Worm (Caenorhabditis elegans) whole organism, young adult: Measurements from ENCODE around the gene C49F8.3.

ENCODE experiments used
- B0019.2 ChIP-seq: fragments of 200-800 bp; sonication (Bioruptor generic); conservative IDR thresholded peaks from 2 replicates; pipeline ENCODE4 v1.3.6; 2022; ENCODE audit warnings: missing genetic modification reagents, missing genetic modification characterization, missing compliant biosample characterization
- B0336.3 ChIP-seq: fragments of 200-800 bp; sonication (Bioruptor generic); IDR thresholded peaks from 2 replicates; pipeline ENCODE4 v1.3.6; 2022; ENCODE audit warnings: missing genetic modification characterization, missing compliant biosample characterization
- C17E4.6 ChIP-seq: fragments of 200-800 bp; sonication (Bioruptor generic); IDR thresholded peaks from 2 replicates; pipeline ENCODE4 v1.3.6; 2022; ENCODE audit warnings: missing genetic modification reagents, missing genetic modification characterization, missing compliant biosample characterization
- D2030.7 ChIP-seq: fragments of 200-800 bp; sonication (Bioruptor generic); IDR thresholded peaks from 2 replicates; pipeline ENCODE4 v1.3.6; 2022; ENCODE audit warnings: missing genetic modification reagents, missing genetic modification characterization, missing compliant biosample characterization
- F23B12.7 ChIP-seq: sonication (generic microtip); optimal IDR thresholded peaks from 2 replicates; lab custom pipeline; 2017; ENCODE audit warnings: missing genetic modification characterization, mild to moderate bottlenecking, missing compliant biosample characterization, antibody characterized with exemption, moderate library complexity; ENCODE audit not compliant: insufficient read depth
- F49E8.2 ChIP-seq: sonication (generic microtip); optimal IDR thresholded peaks from 3 replicates; lab custom pipeline; 2017; ENCODE audit warnings: missing genetic modification characterization, mild to moderate bottlenecking, missing compliant biosample characterization, antibody characterized with exemption, moderate library complexity; ENCODE audit not compliant: insufficient read depth
- F57A8.1 ChIP-seq: fragments of 200-800 bp; sonication (Bioruptor generic); optimal IDR thresholded peaks from 2 replicates; lab custom pipeline; 2018; ENCODE audit warnings: mild to moderate bottlenecking, missing genetic modification characterization, moderate library complexity, missing compliant biosample characterization
- F57C9.4 ChIP-seq: sonication (generic microtip); optimal IDR thresholded peaks from 2 replicates; lab custom pipeline; 2017; ENCODE audit warnings: mild to moderate bottlenecking, missing genetic modification characterization, missing compliant biosample characterization
- K12H6.12 ChIP-seq: fragments of 200-800 bp; sonication (Bioruptor generic); optimal IDR thresholded peaks from 2 replicates; lab custom pipeline; 2018; ENCODE audit warnings: mild to moderate bottlenecking, missing genetic modification characterization, missing compliant biosample characterization
- T07F8.4 ChIP-seq: sonication (generic microtip); optimal IDR thresholded peaks from 2 replicates; lab custom pipeline; 2016; ENCODE audit warnings: mild to moderate bottlenecking, missing genetic modification characterization, moderate library complexity, missing compliant biosample characterization
- T26A5.8 ChIP-seq: sonication (generic microtip); optimal IDR thresholded peaks from 2 replicates; lab custom pipeline; 2016; ENCODE audit warnings: missing genetic modification characterization, missing compliant biosample characterization
- Y53G8AR.9 ChIP-seq: fragments of 200-800 bp; sonication (Bioruptor generic); conservative IDR thresholded peaks from 2 replicates; pipeline ENCODE4 v1.3.6; 2022; ENCODE audit warnings: missing genetic modification reagents, missing genetic modification characterization, missing compliant biosample characterization
- Y67H2A.10 ChIP-seq: fragments of 200-800 bp; sonication (Bioruptor generic); conservative IDR thresholded peaks from 2 replicates; pipeline ENCODE4 v1.3.6; 2022; ENCODE audit warnings: missing genetic modification reagents, missing genetic modification characterization, missing compliant biosample characterization
- Y79H2A.3 ChIP-seq: fragments of 200-800 bp; sonication (Bioruptor generic); conservative IDR thresholded peaks from 2 replicates; pipeline ENCODE4 v1.3.6; 2022; ENCODE audit warnings: missing genetic modification reagents, missing genetic modification characterization, missing compliant biosample characterization
- ZK185.1 ChIP-seq: sonication (generic microtip); optimal IDR thresholded peaks from 2 replicates; lab custom pipeline; 2016; ENCODE audit warnings: mild to moderate bottlenecking, missing genetic modification characterization, missing compliant biosample characterization; ENCODE audit not compliant: poor library complexity, severe bottlenecking
- ama-1 ChIP-seq, 3 experiments: fragments of 150-350 bp in 1 of 3; sonication (generic microtip) in 2 of 3; optimal IDR thresholded peaks; 2 replicates each; lab custom pipeline; 2014 to 2018; ENCODE audit warnings: missing biosample characterization in 2 of 3, missing genetic modification characterization in 2 of 3, missing genetic modification reagents in 2 of 3
- athp-1 ChIP-seq: sonication (generic microtip); optimal IDR thresholded peaks from 2 replicates; lab custom pipeline; 2017; ENCODE audit warnings: mild to moderate bottlenecking, missing genetic modification characterization, missing compliant biosample characterization
- attf-5 ChIP-seq: fragments of 200-800 bp; sonication (Bioruptor generic); optimal IDR thresholded peaks from 2 replicates; lab custom pipeline; 2018; ENCODE audit warnings: mild to moderate bottlenecking, missing genetic modification characterization, missing compliant biosample characterization
- attf-6 ChIP-seq: fragments of 200-800 bp; sonication (Bioruptor generic); IDR thresholded peaks from 2 replicates; pipeline ENCODE4 v1.3.6; 2022; ENCODE audit warnings: missing genetic modification reagents, missing genetic modification characterization, missing compliant biosample characterization
- bed-2 ChIP-seq: fragments of 200-800 bp; sonication (Bioruptor generic); IDR thresholded peaks from 2 replicates; pipeline ENCODE4 v1.3.6; 2022; ENCODE audit warnings: missing genetic modification reagents, missing genetic modification characterization, missing compliant biosample characterization
- egl-44 ChIP-seq: fragments of 200-800 bp; sonication (Bioruptor generic); IDR thresholded peaks from 2 replicates; pipeline ENCODE4 v1.3.6; 2022; ENCODE audit warnings: missing genetic modification reagents, missing genetic modification characterization, missing compliant biosample characterization
- ets-4 ChIP-seq: fragments of 200-800 bp; sonication (Bioruptor generic); optimal IDR thresholded peaks from 2 replicates; lab custom pipeline; 2018; ENCODE audit warnings: mild to moderate bottlenecking, missing genetic modification characterization, missing compliant biosample characterization
- him-1 ChIP-seq: sonication (generic microtip); optimal IDR thresholded peaks from 2 replicates; lab custom pipeline; 2016; ENCODE audit warnings: missing genotype, missing genetic modification reagents, missing genetic modification characterization, missing compliant biosample characterization
- hlh-26 ChIP-seq: fragments of 200-800 bp; sonication (Bioruptor generic); conservative IDR thresholded peaks from 2 replicates; pipeline ENCODE4 v1.3.6; 2022; ENCODE audit warnings: missing genetic modification reagents, missing genetic modification characterization, missing compliant biosample characterization
- let-607 ChIP-seq, 2 experiments: fragments of 200-800 bp in 1 of 2; sonication (Bioruptor generic) in 1 of 2; sonication (generic microtip) in 1 of 2; optimal IDR thresholded peaks; 2 replicates each; lab custom pipeline; 2016 to 2018; ENCODE audit warnings: mild to moderate bottlenecking in 2 of 2, missing compliant biosample characterization in 2 of 2, missing genetic modification characterization in 2 of 2, moderate library complexity in 2 of 2, missing genotype in 1 of 2
- lin-26 ChIP-seq: fragments of 200-800 bp; sonication (Bioruptor generic); IDR thresholded peaks from 2 replicates; pipeline ENCODE4 v1.3.6; 2022; ENCODE audit warnings: missing genetic modification reagents, missing genetic modification characterization, missing compliant biosample characterization
- lin-35 ChIP-seq, 3 experiments: fragments of 150-350 bp in 2 of 3; sonication (generic microtip) in 1 of 3; optimal IDR thresholded peaks; 2 replicates each; lab custom pipeline; 2014 to 2018; ENCODE audit warnings: missing biosample characterization in 3 of 3, missing genetic modification characterization in 3 of 3, missing genetic modification reagents in 3 of 3
- lin-40 ChIP-seq: sonication (generic microtip); optimal IDR thresholded peaks from 2 replicates; lab custom pipeline; 2016; ENCODE audit warnings: missing genetic modification characterization, mild to moderate bottlenecking, missing compliant biosample characterization, missing genotype, missing genetic modification reagents
- lsl-1 ChIP-seq: fragments of 200-800 bp; sonication (Bioruptor generic); optimal IDR thresholded peaks from 2 replicates; lab custom pipeline; 2018; ENCODE audit warnings: mild to moderate bottlenecking, missing genetic modification characterization, moderate library complexity, missing compliant biosample characterization
- madf-10 ChIP-seq: sonication (generic microtip); optimal IDR thresholded peaks from 2 replicates; lab custom pipeline; 2016; ENCODE audit warnings: mild to moderate bottlenecking, missing genetic modification characterization, missing compliant biosample characterization
- madf-6 ChIP-seq: fragments of 200-800 bp; sonication (Bioruptor generic); IDR thresholded peaks from 2 replicates; pipeline ENCODE4 v1.3.6; 2022; ENCODE audit warnings: missing genetic modification reagents, missing genetic modification characterization, missing compliant biosample characterization
- madf-8 ChIP-seq: fragments of 200-800 bp; sonication (Bioruptor generic); conservative IDR thresholded peaks from 2 replicates; pipeline ENCODE4 v1.3.6; 2022; ENCODE audit warnings: missing genetic modification reagents, missing genetic modification characterization, missing compliant biosample characterization
- mcd-1 ChIP-seq: fragments of 200-800 bp; sonication (Bioruptor generic); IDR thresholded peaks from 2 replicates; pipeline ENCODE4 v1.3.6; 2022; ENCODE audit warnings: missing genetic modification reagents, missing genetic modification characterization, missing compliant biosample characterization
- nhr-179 ChIP-seq: sonication (generic microtip); optimal IDR thresholded peaks from 2 replicates; lab custom pipeline; 2016; ENCODE audit warnings: mild to moderate bottlenecking, missing genetic modification characterization, missing compliant biosample characterization
- nhr-27 ChIP-seq: fragments of 200-800 bp; sonication (Bioruptor generic); optimal IDR thresholded peaks from 2 replicates; lab custom pipeline; 2018; ENCODE audit warnings: mild to moderate bottlenecking, missing genetic modification characterization, moderate library complexity, missing compliant biosample characterization
- nhr-80 ChIP-seq: sonication (generic microtip); optimal IDR thresholded peaks from 2 replicates; lab custom pipeline; 2016; ENCODE audit warnings: missing genetic modification characterization, missing compliant biosample characterization
- nhr-90 ChIP-seq: sonication (generic microtip); optimal IDR thresholded peaks from 2 replicates; lab custom pipeline; 2016; ENCODE audit warnings: missing genotype, mild to moderate bottlenecking, missing genetic modification characterization, missing compliant biosample characterization
- rec-8 ChIP-seq, 2 experiments: sonication (generic microtip); optimal IDR thresholded peaks; 2 replicates each; lab custom pipeline; 2016; ENCODE audit warnings: mild to moderate bottlenecking in 2 of 2, missing genetic modification characterization in 2 of 2, missing genetic modification reagents in 2 of 2, missing genotype in 2 of 2, missing biosample characterization in 1 of 2, missing compliant biosample characterization in 1 of 2, moderate library complexity in 1 of 2
- rpc-1 ChIP-seq, 2 experiments: fragments of 150-350 bp in 1 of 2; sonication (generic microtip) in 1 of 2; optimal IDR thresholded peaks; 2 replicates each; lab custom pipeline; 2014 to 2018; ENCODE audit warnings: missing biosample characterization in 1 of 2, missing genetic modification characterization in 1 of 2, missing genetic modification reagents in 1 of 2, missing genotype in 1 of 2
- snpc-1.1 ChIP-seq: sonication (generic microtip); optimal IDR thresholded peaks from 2 replicates; lab custom pipeline; 2017; ENCODE audit warnings: missing genetic modification characterization, mild to moderate bottlenecking, missing compliant biosample characterization, antibody characterized with exemption, moderate library complexity, missing genotype, missing genetic modification reagents; ENCODE audit not compliant: insufficient read depth
- somi-1 ChIP-seq: fragments of 200-800 bp; sonication (Bioruptor generic); optimal IDR thresholded peaks from 2 replicates; lab custom pipeline; 2018; ENCODE audit warnings: mild to moderate bottlenecking, missing genetic modification characterization, missing compliant biosample characterization
- sptf-2 ChIP-seq: fragments of 200-800 bp; sonication (Bioruptor generic); optimal IDR thresholded peaks from 2 replicates; lab custom pipeline; 2018; ENCODE audit warnings: mild to moderate bottlenecking, missing genetic modification characterization, missing compliant biosample characterization
- tbx-9 ChIP-seq: sonication (generic microtip); optimal IDR thresholded peaks from 2 replicates; lab custom pipeline; 2016; ENCODE audit warnings: borderline replicate concordance, missing genetic modification characterization, inconsistent platforms, missing compliant biosample characterization
- tlf-1 ChIP-seq: fragments of 200-800 bp; sonication (Bioruptor generic); optimal IDR thresholded peaks from 2 replicates; lab custom pipeline; 2018; ENCODE audit warnings: mild to moderate bottlenecking, missing genetic modification characterization, missing compliant biosample characterization
- unc-62 ChIP-seq: fragments of 150-350 bp; optimal IDR thresholded peaks from 2 replicates; lab custom pipeline; 2014; ENCODE audit warnings: missing biosample characterization, missing genetic modification reagents, missing genetic modification characterization
- ztf-18 ChIP-seq: sonication (generic microtip); optimal IDR thresholded peaks from 2 replicates; lab custom pipeline; 2016; ENCODE audit warnings: missing genotype, mild to moderate bottlenecking, missing genetic modification characterization, missing compliant biosample characterization
- ztf-22 ChIP-seq: fragments of 200-800 bp; sonication (Bioruptor generic); optimal IDR thresholded peaks from 2 replicates; lab custom pipeline; 2018; ENCODE audit warnings: mild to moderate bottlenecking, missing genetic modification characterization, moderate library complexity, missing compliant biosample characterization

Gene C49F8.3

ce11 chrX:13353530-13353929 lies 33.8 kb downstream of the C49F8.3 start (continued):
- TF ChIP-seq nhr-179 (tag; lab: Kevin White, UChicago) (no peak), lsl-1 (no peak), F57A8.1 (GFP tag; lab: Kevin White, UChicago) (no peak), C17E4.6 (GFP tag; lab: Robert Waterston, UW) (no peak), B0019.2 (GFP tag; lab: Robert Waterston, UW) (no peak), nhr-90 (tag; lab: Kevin White, UChicago) (no peak), unc-62 (GFP tag; lab: Kevin White, UChicago) (no peak), lin-35 (GFP tag; optimal IDR thresholded peaks at IDR 0.05; lab: Kevin White, UChicago) (peak in 1 of 3 experiments; percentile 1), madf-8 (GFP tag; lab: Robert Waterston, UW) (no peak), attf-6 (no peak), T07F8.4 (tag; lab: Kevin White, UChicago) (no peak), ZK185.1 (tag; lab: Kevin White, UChicago) (peak; percentile 59), madf-6 (GFP tag; lab: Robert Waterston, UW) (no peak), B0336.3 (GFP tag; lab: Robert Waterston, UW) (0 out of 2 replicates have a peak, but pooled peaks have one; percentile 50), let-607 (tag; optimal IDR thresholded peaks at IDR 0.05; lab: Kevin White, UChicago) (peak in 1 of 2 experiments; percentile 14), madf-10 (tag; lab: Kevin White, UChicago) (peak; percentile 30), attf-5 (GFP tag; lab: Kevin White, UChicago) (no peak), nhr-80 (peak; percentile 89), ama-1 (optimal IDR thresholded peaks at IDR 0.05; lab: Kevin White, UChicago) (no peak), ama-1 (GFP tag; optimal IDR thresholded peaks at IDR 0.05; lab: Kevin White, UChicago) (no peak), snpc-1.1 (tag; lab: Kevin White, UChicago) (no peak), ztf-18 (tag; lab: Kevin White, UChicago) (no peak), hlh-26 (GFP tag; lab: Robert Waterston, UW) (no peak), T26A5.8 (tag; lab: Kevin White, UChicago) (no peak), bed-2 (GFP tag; lab: Robert Waterston, UW) (no peak), F49E8.2 (tag; lab: Kevin White, UChicago) (no peak), K12H6.12 (no peak), athp-1 (tag; lab: Kevin White, UChicago) (no peak), ztf-22 (GFP tag; lab: Kevin White, UChicago) (no peak), nhr-27 (tag; lab: Kevin White, UChicago) (no peak), ets-4 (no peak), lin-26 (GFP tag; lab: Robert Waterston, UW) (no peak), Y53G8AR.9 (GFP tag; lab: Robert Waterston, UW) (peak; percentile 59; the same call in 1 of the 2 replicates), rec-8 (tag; optimal IDR thresholded peaks at IDR 0.05; lab: Kevin White, UChicago) (no peak), F57C9.4 (no peak), tlf-1 (GFP tag; lab: Kevin White, UChicago) (peak; percentile 33), mcd-1 (GFP tag; lab: Robert Waterston, UW) (no peak), F23B12.7 (tag; lab: Kevin White, UChicago) (no peak), sptf-2 (no peak), egl-44 (no peak), somi-1 (no peak), Y79H2A.3 (no peak), tbx-9 (tag; lab: Kevin White, UChicago) (no peak), D2030.7 (GFP tag; lab: Robert Waterston, UW) (no peak), Y67H2A.10 (GFP tag; lab: Robert Waterston, UW) (no peak), rpc-1 (optimal IDR thresholded peaks at IDR 0.05; lab: Kevin White, UChicago) (no peak), rpc-1 (tag; optimal IDR thresholded peaks at IDR 0.05; lab: Kevin White, UChicago) (no peak), lin-40 (tag; lab: Kevin White, UChicago) (peak; percentile 67), him-1 (tag; lab: Kevin White, UChicago) (no peak)
